Fruit fly (Drosophila melanogaster) whole organism, embryonic: ENCODE results near the gene CG43062.
A peak's percentile ranks its signal among the peaks of the same experiment; 100 is the strongest.

Source experiments
- ATbp ChIP-seq: fragments of 200-800 bp; sonication (Bioruptor generic); optimal IDR thresholded peaks from 2 replicates; lab custom pipeline; 2017; ENCODE audit warnings: missing biosample characterization, mild to moderate bottlenecking, missing genetic modification characterization, missing genetic modification reagents
- Adf1 ChIP-seq: fragments of 200-800 bp; sonication (Bioruptor generic); IDR thresholded peaks from 2 replicates; pipeline ENCODE4 v1.3.6; 2022; ENCODE audit warnings: missing biosample characterization, missing genetic modification characterization
- Atf6 ChIP-seq: fragments of 200-800 bp; sonication (Bioruptor generic); IDR thresholded peaks from 2 replicates; pipeline ENCODE4 v1.3.6; 2022; ENCODE audit warnings: missing biosample characterization, missing genetic modification characterization
- BEAF-32 ChIP-seq: fragments of 200-800 bp; sonication (Bioruptor generic); optimal IDR thresholded peaks from 3 replicates; lab custom pipeline; 2017; ENCODE audit warnings: missing biosample characterization, missing genetic modification characterization, mild to moderate bottlenecking, moderate library complexity, missing genetic modification reagents
- CG10147 ChIP-seq: fragments of 200-800 bp; sonication (Bioruptor generic); optimal IDR thresholded peaks from 2 replicates; lab custom pipeline; 2019; ENCODE audit warnings: missing biosample characterization, mild to moderate bottlenecking, missing genetic modification characterization, moderate library complexity
- CG10565 ChIP-seq: fragments of 200-800 bp; sonication (Bioruptor generic); optimal IDR thresholded peaks from 3 replicates; lab custom pipeline; 2016; ENCODE audit warnings: missing biosample characterization, mild to moderate bottlenecking, missing genetic modification characterization
- CG13624 ChIP-seq: fragments of 200-800 bp; sonication (Bioruptor generic); optimal IDR thresholded peaks from 2 replicates; lab custom pipeline; 2016; ENCODE audit warnings: missing biosample characterization, missing genetic modification characterization
- CG13894 ChIP-seq: fragments of 200-800 bp; sonication (Bioruptor generic); optimal IDR thresholded peaks from 3 replicates; lab custom pipeline; 2018; ENCODE audit warnings: missing biosample characterization, mild to moderate bottlenecking, missing genetic modification characterization, moderate library complexity
- CG14965 ChIP-seq: fragments of 200-800 bp; sonication (Bioruptor generic); optimal IDR thresholded peaks from 2 replicates; lab custom pipeline; 2016; ENCODE audit warnings: missing biosample characterization, missing genetic modification characterization, borderline replicate concordance
- CG18619 ChIP-seq: fragments of 200-800 bp; sonication (Bioruptor generic); optimal IDR thresholded peaks from 3 replicates; lab custom pipeline; 2017; ENCODE audit warnings: missing biosample characterization, mild to moderate bottlenecking, missing genetic modification characterization
- CG2120 ChIP-seq: fragments of 200-800 bp; sonication (Bioruptor generic); optimal IDR thresholded peaks from 3 replicates; lab custom pipeline; 2016; ENCODE audit warnings: missing biosample characterization, missing genetic modification characterization
- CG2202 ChIP-seq: fragments of 200-800 bp; sonication (Bioruptor generic); optimal IDR thresholded peaks from 2 replicates; lab custom pipeline; 2018; ENCODE audit warnings: missing biosample characterization, mild to moderate bottlenecking, missing genetic modification characterization
- CG30020 ChIP-seq: fragments of 200-800 bp; optimal IDR thresholded peaks from 2 replicates; lab custom pipeline; 2019; ENCODE audit warnings: missing biosample characterization, mild to moderate bottlenecking, missing genetic modification characterization, moderate library complexity
- CG34422 ChIP-seq: fragments of 200-800 bp; sonication (Bioruptor generic); IDR thresholded peaks from 3 replicates; pipeline ENCODE4 v1.3.6; 2022; ENCODE audit warnings: missing biosample characterization, missing genetic modification characterization
- CG3726 ChIP-seq: fragments of 200-800 bp; sonication (Bioruptor generic); IDR thresholded peaks from 3 replicates; pipeline ENCODE4, ENCODE4 v1.3.6; 2022; ENCODE audit warnings: missing biosample characterization, missing genetic modification characterization
- CG3838 ChIP-seq: fragments of 200-800 bp; sonication (Bioruptor generic); optimal IDR thresholded peaks from 3 replicates; lab custom pipeline; 2016; ENCODE audit warnings: missing biosample characterization, missing genetic modification characterization
- CG4328 ChIP-seq: fragments of 200-800 bp; sonication (Bioruptor generic); optimal IDR thresholded peaks from 3 replicates; lab custom pipeline; 2017; ENCODE audit warnings: missing biosample characterization, missing genetic modification reagents, missing genetic modification characterization
- CG6791 ChIP-seq: fragments of 200-800 bp; sonication (Bioruptor generic); IDR thresholded peaks from 3 replicates; pipeline ENCODE4 v1.3.6; 2022; ENCODE audit warnings: missing biosample characterization, missing genetic modification characterization; ENCODE audit not compliant: partially characterized antibody
- CG7786 ChIP-seq: fragments of 200-800 bp; sonication (Bioruptor generic); optimal IDR thresholded peaks from 2 replicates; lab custom pipeline; 2016; ENCODE audit warnings: missing biosample characterization, missing genetic modification characterization
- CG7839 ChIP-seq: fragments of 200-800 bp; sonication (Bioruptor generic); optimal IDR thresholded peaks from 3 replicates; lab custom pipeline; 2018; ENCODE audit warnings: missing biosample characterization, mild to moderate bottlenecking, missing genetic modification characterization, moderate library complexity
- CG7928 ChIP-seq: fragments of 200-800 bp; sonication (Bioruptor generic); optimal IDR thresholded peaks from 2 replicates; lab custom pipeline; 2017; ENCODE audit warnings: missing biosample characterization, mild to moderate bottlenecking, missing genetic modification characterization
- CG8478 ChIP-seq: fragments of >200 bp; optimal IDR thresholded peaks from 2 replicates; lab custom pipeline; 2018
- Doc3 ChIP-seq: fragments of 200-800 bp; sonication (Bioruptor generic); IDR thresholded peaks from 3 replicates; pipeline ENCODE4 v1.3.6; 2022; ENCODE audit warnings: missing biosample characterization, missing genetic modification characterization; ENCODE audit not compliant: partially characterized antibody
- H15 ChIP-seq: fragments of 200-800 bp; sonication (Bioruptor generic); IDR thresholded peaks from 3 replicates; pipeline ENCODE4 v1.3.6; 2022; ENCODE audit warnings: missing biosample characterization, missing genetic modification characterization
- Hmr ChIP-seq: fragments of 200-800 bp; sonication (Bioruptor generic); optimal IDR thresholded peaks from 3 replicates; lab custom pipeline; 2017; ENCODE audit warnings: mild to moderate bottlenecking, missing biosample characterization, missing genetic modification reagents, missing genetic modification characterization
- Hr3 ChIP-seq: fragments of 200-800 bp; sonication (Bioruptor generic); optimal IDR thresholded peaks from 3 replicates; lab custom pipeline; 2016; ENCODE audit warnings: missing biosample characterization, missing genetic modification characterization
- Mad ChIP-seq: fragments of 200-800 bp; sonication (Bioruptor generic); optimal IDR thresholded peaks from 2 replicates; lab custom pipeline; 2016; ENCODE audit warnings: missing biosample characterization, missing genetic modification characterization
- Side ChIP-seq: fragments of 200-800 bp; sonication (Bioruptor generic); optimal IDR thresholded peaks from 2 replicates; lab custom pipeline; 2016; ENCODE audit warnings: missing biosample characterization, missing genetic modification characterization
- Spps ChIP-seq: fragments of 200-800 bp; sonication (Bioruptor generic); optimal IDR thresholded peaks from 2 replicates; lab custom pipeline; 2018; ENCODE audit warnings: missing biosample characterization, mild to moderate bottlenecking, missing genetic modification characterization
- Ssrp ChIP-seq: fragments of 200-800 bp; sonication (Bioruptor generic); optimal IDR thresholded peaks from 2 replicates; lab custom pipeline; 2018; ENCODE audit warnings: missing biosample characterization, mild to moderate bottlenecking, missing genetic modification characterization, moderate library complexity
- Usf ChIP-seq: fragments of 200-800 bp; sonication (Bioruptor generic); optimal IDR thresholded peaks from 2 replicates; lab custom pipeline; 2017; ENCODE audit warnings: missing genotype, missing biosample characterization, missing genetic modification characterization
- ara ChIP-seq: fragments of 200-800 bp; sonication (Bioruptor generic); IDR thresholded peaks from 2 replicates; pipeline ENCODE4 v1.3.6; 2022; ENCODE audit warnings: missing biosample characterization, missing genetic modification characterization
- az2 ChIP-seq: fragments of 200-800 bp; sonication (Bioruptor generic); optimal IDR thresholded peaks from 3 replicates; lab custom pipeline; 2016; ENCODE audit warnings: missing biosample characterization, missing genetic modification characterization
- btn ChIP-seq: fragments of 200-800 bp; sonication (Bioruptor generic); optimal IDR thresholded peaks from 2 replicates; lab custom pipeline; 2016; ENCODE audit warnings: missing biosample characterization, missing genetic modification characterization
- dpn ChIP-seq, 2 experiments: fragments of 200-800 bp; sonication (Bioruptor generic); optimal IDR thresholded peaks; 3 replicates each; lab custom pipeline; 2016; ENCODE audit warnings: missing biosample characterization in 2 of 2, missing genetic modification characterization in 2 of 2
- emc ChIP-seq: fragments of 200-800 bp; sonication (Bioruptor generic); optimal IDR thresholded peaks from 2 replicates; lab custom pipeline; 2016; ENCODE audit warnings: missing biosample characterization, missing genetic modification characterization
- ems ChIP-seq: fragments of 200-800 bp; sonication (Bioruptor generic); optimal IDR thresholded peaks from 3 replicates; lab custom pipeline; 2016; ENCODE audit warnings: missing biosample characterization, missing genetic modification characterization
- grn ChIP-seq: fragments of 200-800 bp; sonication (Bioruptor generic); optimal IDR thresholded peaks from 3 replicates; lab custom pipeline; 2017; ENCODE audit warnings: missing biosample characterization, missing genetic modification characterization
- gsb ChIP-seq: fragments of 200-800 bp; sonication (Bioruptor generic); IDR thresholded peaks from 2 replicates; pipeline ENCODE4 v1.3.6; 2022; ENCODE audit warnings: missing biosample characterization, missing genetic modification characterization
- hb ChIP-seq: fragments of 200-800 bp; sonication (Bioruptor generic); IDR thresholded peaks from 3 replicates; pipeline ENCODE4 v1.3.6; 2022; ENCODE audit warnings: missing biosample characterization, missing genetic modification characterization; ENCODE audit not compliant: partially characterized antibody
- ind ChIP-seq: fragments of 200-800 bp; sonication (Bioruptor generic); optimal IDR thresholded peaks from 3 replicates; lab custom pipeline; 2016; ENCODE audit warnings: missing biosample characterization, missing genetic modification characterization
- lilli ChIP-seq: fragments of 200-800 bp; sonication (Bioruptor generic); optimal IDR thresholded peaks from 3 replicates; lab custom pipeline; 2016; ENCODE audit warnings: missing biosample characterization, missing genetic modification characterization
- mam ChIP-seq: fragments of 200-800 bp; sonication (Bioruptor generic); optimal IDR thresholded peaks from 3 replicates; lab custom pipeline; 2016; ENCODE audit warnings: missing biosample characterization, missing genetic modification characterization
- pfk ChIP-seq: fragments of 200-800 bp; sonication (Bioruptor generic); optimal IDR thresholded peaks from 2 replicates; lab custom pipeline; 2018; ENCODE audit warnings: missing biosample characterization, mild to moderate bottlenecking, missing genetic modification characterization, moderate library complexity
- slbo ChIP-seq: fragments of 200-800 bp; sonication (Bioruptor generic); IDR thresholded peaks from 2 replicates; pipeline ENCODE4 v1.3.6; 2022; ENCODE audit warnings: missing biosample characterization, missing genetic modification characterization
- tap ChIP-seq: fragments of 200-800 bp; optimal IDR thresholded peaks from 3 replicates; lab custom pipeline; 2019; ENCODE audit warnings: missing biosample characterization, mild to moderate bottlenecking, missing genetic modification characterization, moderate library complexity
- tgo ChIP-seq: fragments of 200-800 bp; sonication (Bioruptor generic); IDR thresholded peaks from 3 replicates; pipeline ENCODE4 v1.3.6; 2022; ENCODE audit warnings: missing biosample characterization, missing genetic modification characterization
- twi ChIP-seq: fragments of 200-800 bp; optimal IDR thresholded peaks from 2 replicates; lab custom pipeline; 2019; ENCODE audit warnings: missing biosample characterization, mild to moderate bottlenecking, missing genetic modification characterization, moderate library complexity
- usp ChIP-seq: fragments of >200 bp; optimal IDR thresholded peaks from 2 replicates; lab custom pipeline; 2017; ENCODE audit warnings: missing biosample characterization, missing genetic modification characterization
- vvl ChIP-seq: fragments of 200-800 bp; sonication (Bioruptor generic); IDR thresholded peaks from 2 replicates; pipeline ENCODE4 v1.3.6; 2022; ENCODE audit warnings: missing biosample characterization, missing genetic modification characterization
- zfh2 ChIP-seq: fragments of 200-800 bp; sonication (Bioruptor generic); optimal IDR thresholded peaks from 2 replicates; lab custom pipeline; 2016; ENCODE audit warnings: missing biosample characterization, missing genetic modification characterization

Gene CG43062

DNA sequence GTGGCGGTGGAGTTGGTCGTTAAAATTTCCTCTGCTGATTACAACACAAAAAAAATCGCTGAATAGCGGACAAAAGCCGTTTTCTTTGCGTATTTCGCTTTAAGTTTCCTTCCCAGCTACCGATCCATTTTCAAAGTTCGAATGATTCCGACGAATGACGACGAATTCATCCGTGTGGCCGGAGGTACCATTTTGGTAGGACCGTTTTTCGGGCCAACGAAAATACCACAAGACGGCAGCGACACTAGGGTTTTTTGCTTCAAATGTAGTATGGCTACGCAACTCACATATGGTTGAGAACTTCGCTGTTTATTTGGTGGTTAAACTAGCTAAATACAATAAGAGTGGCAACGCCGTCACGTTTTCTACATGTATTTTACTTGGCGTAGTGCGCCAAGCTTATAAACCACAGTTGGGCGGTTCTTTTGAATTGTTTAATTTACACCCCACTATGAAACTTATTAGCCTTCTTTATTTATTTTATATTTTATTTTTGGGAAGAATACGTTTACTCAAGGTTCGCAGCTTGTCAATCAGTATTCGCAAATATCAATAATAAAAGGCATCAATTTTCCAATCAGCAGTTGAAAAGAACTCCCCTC, 14.2 kb downstream of the CG43062 start, which contains the start of gene Lk6:
Lk6 (minus strand) TSS at position 179 of the 602 bp plus-strand sequence.
- TF ChIP-seq CG18619 (GFP tag; lab: Kevin White, UChicago): peak; percentile 65
- TF ChIP-seq Mad (GFP tag; lab: Kevin White, UChicago): peak; percentile 60
- TF ChIP-seq ems: peak; percentile 29
- TF ChIP-seq az2 (GFP tag; lab: Kevin White, UChicago): peak; percentile 22
- TF ChIP-seq CG14965 (GFP tag; lab: Kevin White, UChicago): no peak
- peak; percentile 53 for TF ChIP-seq CG7928 (GFP tag; lab: Kevin White, UChicago)
- no peak for TF ChIP-seq gsb (GFP tag; lab: Robert Waterston, UW)
- TF ChIP-seq CG6791: no peak
- TF ChIP-seq CG4328 (GFP tag; lab: Kevin White, UChicago): peak; percentile 63
- peak; percentile 46 for TF ChIP-seq Spps (tag; lab: Kevin White, UChicago)
- no peak for TF ChIP-seq ind (GFP tag; lab: Kevin White, UChicago)
- TF ChIP-seq CG2120 (GFP tag; lab: Kevin White, UChicago): peak; percentile 27
- peak; percentile 70 for TF ChIP-seq Side
- no peak for TF ChIP-seq tgo (GFP tag; lab: Robert Waterston, UW)
- no peak for TF ChIP-seq usp (GFP tag; lab: Kevin White, UChicago)
- TF ChIP-seq Usf (GFP tag; lab: Kevin White, UChicago): no peak
- TF ChIP-seq lilli (GFP tag; lab: Kevin White, UChicago): peak; percentile 17
- TF ChIP-seq CG7786 (GFP tag; lab: Kevin White, UChicago): peak; percentile 44
- TF ChIP-seq Doc3 (GFP tag; lab: Robert Waterston, UW): no peak
- TF ChIP-seq CG10565 (GFP tag; lab: Kevin White, UChicago): no peak
- no peak for TF ChIP-seq Atf6 (GFP tag; lab: Robert Waterston, UW)
- TF ChIP-seq Ssrp (tag; lab: Kevin White, UChicago): no peak
- peak; percentile 87 for TF ChIP-seq CG13894 (tag; lab: Kevin White, UChicago)
- TF ChIP-seq grn (GFP tag; lab: Kevin White, UChicago): no peak
- peak; percentile 34 for TF ChIP-seq ATbp (GFP tag; lab: Kevin White, UChicago)
- TF ChIP-seq slbo (GFP tag; lab: Robert Waterston, UW): no peak
- TF ChIP-seq H15: no peak
- TF ChIP-seq zfh2 (GFP tag; lab: Kevin White, UChicago): peak; percentile 39
- TF ChIP-seq dpn (GFP tag; optimal IDR thresholded peaks at IDR 0.05; lab: Kevin White, UChicago): peak; percentile 41
- TF ChIP-seq CG3726 (GFP tag; lab: Robert Waterston, UW): no peak
- TF ChIP-seq CG7839 (tag; lab: Kevin White, UChicago): peak; percentile 36
- no peak for TF ChIP-seq hb
- TF ChIP-seq Hr3: no peak
- TF ChIP-seq Hmr: peak; percentile 96
- TF ChIP-seq CG13624 (GFP tag; lab: Kevin White, UChicago): peak; percentile 60
- peak; percentile 35 for TF ChIP-seq CG2202
- TF ChIP-seq CG3838 (GFP tag; lab: Kevin White, UChicago): no peak
- no peak for TF ChIP-seq tap (tag; lab: Kevin White, UChicago)
- no peak for TF ChIP-seq CG34422 (GFP tag; lab: Robert Waterston, UW)
- peak; percentile 57 for TF ChIP-seq btn (GFP tag; lab: Kevin White, UChicago)
- TF ChIP-seq CG30020: peak; percentile 30
- TF ChIP-seq CG8478 (lab: Kevin White, UChicago): peak; percentile 39
- TF ChIP-seq BEAF-32: peak; percentile 61
- peak; percentile 9 for TF ChIP-seq twi (tag; lab: Kevin White, UChicago)
- TF ChIP-seq Adf1 (GFP tag; lab: Robert Waterston, UW): no peak
- TF ChIP-seq pfk (GFP tag; lab: Kevin White, UChicago): peak; percentile 43
- TF ChIP-seq vvl (GFP tag; lab: Robert Waterston, UW): no peak
- TF ChIP-seq ara (GFP tag; lab: Robert Waterston, UW): no peak
- peak; percentile 62 for TF ChIP-seq CG10147
- TF ChIP-seq emc (GFP tag; lab: Kevin White, UChicago): peak; percentile 24
- TF ChIP-seq mam (GFP tag; lab: Kevin White, UChicago): no peak
